Fruit fly (Drosophila melanogaster) whole organism, wandering third instar larva: ENCODE measurements around the gene Rabex-5.

Experiments
- Abd-B ChIP-seq: fragments of >200 bp; optimal IDR thresholded peaks from 2 replicates; lab custom pipeline; 2017; ENCODE audit warnings: missing biosample characterization, missing genetic modification characterization
- CG32264 ChIP-seq: fragments of 200-800 bp; sonication (Bioruptor generic); optimal IDR thresholded peaks from 2 replicates; lab custom pipeline; 2016; ENCODE audit warnings: missing biosample characterization, missing genetic modification characterization
- CG9705 ChIP-seq: fragments of 200-800 bp; sonication (Bioruptor generic); optimal IDR thresholded peaks from 2 replicates; lab custom pipeline; 2018; ENCODE audit warnings: missing biosample characterization, mild to moderate bottlenecking, missing genetic modification characterization
- CrebA ChIP-seq: fragments of 200-800 bp; sonication (Bioruptor generic); optimal IDR thresholded peaks from 2 replicates; lab custom pipeline; 2016; ENCODE audit warnings: missing biosample characterization, mild to moderate bottlenecking, missing genetic modification characterization, borderline replicate concordance
- Dif ChIP-seq: fragments of 200-275, 200-300 bp; sonication (Bioruptor generic); optimal IDR thresholded peaks from 2 replicates; lab custom pipeline; 2018; ENCODE audit warnings: missing biosample characterization, missing genetic modification characterization; ENCODE audit not compliant: partially characterized antibody
- GATAd ChIP-seq: sonication (Bioruptor generic); optimal IDR thresholded peaks from 2 replicates; lab custom pipeline; 2016; ENCODE audit warnings: missing biosample characterization, missing genetic modification characterization
- HLH106 ChIP-seq: fragments of 200-800 bp; optimal IDR thresholded peaks from 3 replicates; lab custom pipeline; 2019; ENCODE audit warnings: missing biosample characterization, mild to moderate bottlenecking, missing genetic modification characterization, moderate library complexity
- Hnf4 ChIP-seq: fragments of 200-800 bp; sonication (Bioruptor generic); optimal IDR thresholded peaks from 2 replicates; lab custom pipeline; 2016; ENCODE audit warnings: missing biosample characterization, mild to moderate bottlenecking, missing genetic modification characterization
- Hr78 ChIP-seq: fragments of >200 bp; optimal IDR thresholded peaks from 2 replicates; lab custom pipeline; 2017; ENCODE audit warnings: missing biosample characterization, missing genetic modification characterization
- Hr83 ChIP-seq: fragments of 200-300 bp; sonication (Bioruptor generic); optimal IDR thresholded peaks from 2 replicates; lab custom pipeline; 2016; ENCODE audit warnings: missing biosample characterization, mild to moderate bottlenecking, missing genetic modification characterization, moderate library complexity; ENCODE audit not compliant: poor library complexity, severe bottlenecking
- Jra ChIP-seq: sonication (Bioruptor generic); optimal IDR thresholded peaks from 2 replicates; lab custom pipeline; 2016; ENCODE audit warnings: missing biosample characterization, missing genetic modification characterization
- Myc ChIP-seq: fragments of >200 bp; optimal IDR thresholded peaks from 2 replicates; lab custom pipeline; 2017
- N ChIP-seq: fragments of >200 bp; optimal IDR thresholded peaks from 2 replicates; lab custom pipeline; 2018; ENCODE audit warnings: missing biosample characterization, missing external identifiers, missing genetic modification characterization
- OdsH ChIP-seq: fragments of 200-800 bp; sonication (Bioruptor generic); optimal IDR thresholded peaks from 2 replicates; lab custom pipeline; 2016; ENCODE audit warnings: missing biosample characterization, mild to moderate bottlenecking, missing genetic modification characterization
- Rel ChIP-seq, 2 experiments: fragments of 200-800 bp; sonication (Bioruptor generic) in 1 of 2; optimal IDR thresholded peaks; 2 replicates in 1 of 2; 3 replicates in 1 of 2; lab custom pipeline; 2016 to 2019; ENCODE audit warnings: mild to moderate bottlenecking in 2 of 2, missing biosample characterization in 2 of 2, missing genetic modification characterization in 2 of 2, moderate library complexity in 1 of 2
- Sp1 ChIP-seq: fragments of 200-800 bp; sonication (Bioruptor generic); optimal IDR thresholded peaks from 3 replicates; lab custom pipeline; 2019; ENCODE audit warnings: missing biosample characterization, mild to moderate bottlenecking, missing genetic modification characterization, moderate library complexity
- Vsx2 ChIP-seq: fragments of 200-300, 225-300 bp; sonication (Bioruptor generic); optimal IDR thresholded peaks from 2 replicates; lab custom pipeline; 2018; ENCODE audit warnings: missing biosample characterization, missing genetic modification characterization; ENCODE audit not compliant: partially characterized antibody
- br ChIP-seq: fragments of 200-800 bp; sonication (Bioruptor generic); optimal IDR thresholded peaks from 2 replicates; lab custom pipeline; 2016; ENCODE audit warnings: missing biosample characterization, missing genetic modification characterization
- dmrt93B ChIP-seq: fragments of 200-800 bp; sonication (Bioruptor generic); optimal IDR thresholded peaks from 2 replicates; lab custom pipeline; 2018; ENCODE audit warnings: missing biosample characterization, mild to moderate bottlenecking, missing genetic modification characterization
- ey ChIP-seq: fragments of 200-800 bp; sonication (Bioruptor generic); optimal IDR thresholded peaks from 2 replicates; lab custom pipeline; 2016; ENCODE audit warnings: missing biosample characterization, missing genetic modification characterization
- foxo ChIP-seq, 2 experiments: fragments of 200-800 bp; sonication (Bioruptor generic); optimal IDR thresholded peaks; 2 replicates in 1 of 2; 3 replicates in 1 of 2; lab custom pipeline; 2016 to 2017; ENCODE audit warnings: missing biosample characterization in 2 of 2, missing genetic modification characterization in 2 of 2
- fru ChIP-seq: fragments of 200-800 bp; sonication (Bioruptor generic); optimal IDR thresholded peaks from 3 replicates; lab custom pipeline; 2016; ENCODE audit warnings: missing biosample characterization, mild to moderate bottlenecking, missing genetic modification characterization
- h ChIP-seq: fragments of 200-800 bp; sonication (Bioruptor generic); optimal IDR thresholded peaks from 3 replicates; lab custom pipeline; 2016; ENCODE audit warnings: missing biosample characterization, mild to moderate bottlenecking, missing genetic modification characterization
- jim ChIP-seq: fragments of 175-275, 200-325 bp; sonication (Bioruptor generic); optimal IDR thresholded peaks from 2 replicates; lab custom pipeline; 2016; ENCODE audit warnings: missing biosample characterization, mild to moderate bottlenecking, missing genetic modification characterization
- lola ChIP-seq: fragments of >200 bp; optimal IDR thresholded peaks from 2 replicates; lab custom pipeline; 2017; ENCODE audit warnings: missing biosample characterization, missing genetic modification characterization
- pan ChIP-seq: fragments of >200 bp; optimal IDR thresholded peaks from 2 replicates; lab custom pipeline; 2017
- psq ChIP-seq: fragments of 200-800 bp; sonication (Bioruptor generic); optimal IDR thresholded peaks from 3 replicates; lab custom pipeline; 2017; ENCODE audit warnings: missing biosample characterization, mild to moderate bottlenecking, missing genetic modification characterization, moderate library complexity
- rgr ChIP-seq: fragments of 200-800 bp; sonication (Bioruptor generic); optimal IDR thresholded peaks from 3 replicates; lab custom pipeline; 2016; ENCODE audit warnings: missing biosample characterization, mild to moderate bottlenecking, missing genetic modification characterization
- sage ChIP-seq: fragments of 200-800 bp; sonication (Bioruptor generic); optimal IDR thresholded peaks from 2 replicates; lab custom pipeline; 2016; ENCODE audit warnings: missing biosample characterization, mild to moderate bottlenecking, missing genetic modification characterization
- sv ChIP-seq: fragments of 200-800 bp; sonication (Bioruptor generic); optimal IDR thresholded peaks from 3 replicates; lab custom pipeline; 2016; ENCODE audit warnings: missing biosample characterization, missing genetic modification characterization
- tai ChIP-seq: sonication (Bioruptor generic); optimal IDR thresholded peaks from 2 replicates; lab custom pipeline; 2016; ENCODE audit warnings: missing biosample characterization, missing genetic modification characterization
- woc ChIP-seq: sonication (Bioruptor generic); optimal IDR thresholded peaks from 2 replicates; lab custom pipeline; 2016; ENCODE audit warnings: missing biosample characterization, mild to moderate bottlenecking, missing genetic modification characterization

The Rabex-5 gene

dm6 chr3L:1302234-1302949 lies 6.7 kb downstream of the Rabex-5 start, which contains the start of the genes Rac1 and Acat2:
Gene Rac1, minus strand, starts transcription at chr3L:1302683.
Gene Acat2, plus strand, starts transcription at chr3L:1302944.
- no peak for TF ChIP-seq fru (GFP tag; lab: Kevin White, UChicago)
- TF ChIP-seq sv (GFP tag; lab: Kevin White, UChicago) = peak; percentile 4
- no peak for TF ChIP-seq Hnf4
- TF ChIP-seq foxo (GFP tag; optimal IDR thresholded peaks at IDR 0.05; lab: Kevin White, UChicago) = no peak
- TF ChIP-seq Sp1 = no peak
- TF ChIP-seq psq (GFP tag; lab: Kevin White, UChicago) = no peak
- TF ChIP-seq tai (GFP tag; lab: Kevin White, UChicago) = no peak
- TF ChIP-seq sage (GFP tag; lab: Kevin White, UChicago) = no peak
- TF ChIP-seq pan (lab: Kevin White, UChicago) = no peak
- TF ChIP-seq dmrt93B = no peak
- TF ChIP-seq OdsH (GFP tag; lab: Kevin White, UChicago) = no peak
- TF ChIP-seq CG9705 = no peak
- no peak for TF ChIP-seq GATAd (GFP tag; lab: Kevin White, UChicago)
- no peak for TF ChIP-seq CrebA (GFP tag; lab: Kevin White, UChicago)
- TF ChIP-seq Rel (GFP tag; optimal IDR thresholded peaks at IDR 0.05; lab: Kevin White, UChicago) = no peak
- peak; percentile 36 for TF ChIP-seq Rel (tag; optimal IDR thresholded peaks at IDR 0.05; lab: Kevin White, UChicago)
- no peak for TF ChIP-seq CG32264 (GFP tag; lab: Kevin White, UChicago)
- no peak for TF ChIP-seq Abd-B (GFP tag; lab: Kevin White, UChicago)
- TF ChIP-seq Dif (GFP tag; lab: Kevin White, UChicago) = no peak
- no peak for TF ChIP-seq Hr78
- TF ChIP-seq Myc (lab: Kevin White, UChicago) = peak; percentile 32
- TF ChIP-seq lola (GFP tag; lab: Kevin White, UChicago) = no peak
- no peak for TF ChIP-seq br (GFP tag; lab: Kevin White, UChicago)
- TF ChIP-seq Jra = no peak

- no peak for TF ChIP-seq h (GFP tag; lab: Kevin White, UChicago)
- TF ChIP-seq dmrt93B = no peak
- no peak for TF ChIP-seq Dif (GFP tag; lab: Kevin White, UChicago)
- TF ChIP-seq Vsx2 (GFP tag; lab: Kevin White, UChicago) = no peak
- no peak for TF ChIP-seq foxo (GFP tag; optimal IDR thresholded peaks at IDR 0.05; lab: Kevin White, UChicago)
- no peak for TF ChIP-seq OdsH (GFP tag; lab: Kevin White, UChicago)
- no peak for TF ChIP-seq tai (GFP tag; lab: Kevin White, UChicago)
- no peak for TF ChIP-seq Myc (lab: Kevin White, UChicago)
- TF ChIP-seq Hr78 = no peak
- TF ChIP-seq CrebA (GFP tag; lab: Kevin White, UChicago) = no peak
- no peak for TF ChIP-seq jim (GFP tag; lab: Kevin White, UChicago)
- no peak for TF ChIP-seq ey (GFP tag; lab: Kevin White, UChicago)
Measured at dm6 chr3L:1302950-1303352, 7.2 kb downstream of the Rabex-5 start.

dm6 chr3L:1305317-1305716 lies 9.6 kb downstream of the Rabex-5 start:
- no peak for TF ChIP-seq woc (GFP tag; lab: Kevin White, UChicago)
- TF ChIP-seq OdsH (GFP tag; lab: Kevin White, UChicago) = no peak
- TF ChIP-seq ey (GFP tag; lab: Kevin White, UChicago) = no peak
- TF ChIP-seq Hr78 = no peak
- no peak for TF ChIP-seq CG32264 (GFP tag; lab: Kevin White, UChicago)
- no peak for TF ChIP-seq foxo (GFP tag; optimal IDR thresholded peaks at IDR 0.05; lab: Kevin White, UChicago)

dm6 chr3L:1307005-1307632 lies 11.4 kb downstream of the Rabex-5 start, which contains the start of the genes Ctr9 and Nt5a:
Gene Ctr9, plus strand, starts transcription at chr3L:1307224.
Gene Nt5a, minus strand, starts transcription at chr3L:1307418.
- TF ChIP-seq Hnf4 (no peak), Dif (GFP tag; lab: Kevin White, UChicago) (no peak), sv (GFP tag; lab: Kevin White, UChicago) (no peak), Myc (lab: Kevin White, UChicago) (peak; percentile 90), dmrt93B (no peak), Rel (GFP tag; optimal IDR thresholded peaks at IDR 0.05; lab: Kevin White, UChicago) (no peak), Rel (tag; optimal IDR thresholded peaks at IDR 0.05; lab: Kevin White, UChicago) (peak; percentile 66), rgr (GFP tag; lab: Kevin White, UChicago) (peak; percentile 64), OdsH (GFP tag; lab: Kevin White, UChicago) (peak; percentile 56), HLH106 (tag; lab: Kevin White, UChicago) (peak; percentile 55), ey (GFP tag; lab: Kevin White, UChicago) (peak; percentile 58), pan (lab: Kevin White, UChicago) (no peak), N (GFP tag; lab: Kevin White, UChicago) (no peak), Hr83 (peak; percentile 89), foxo (GFP tag; optimal IDR thresholded peaks at IDR 0.05; lab: Kevin White, UChicago) (peak in 1 of 2 experiments; percentile 69), Sp1 (peak; percentile 44), psq (GFP tag; lab: Kevin White, UChicago) (peak; percentile 75), tai (GFP tag; lab: Kevin White, UChicago) (no peak), CG9705 (peak; percentile 38)
